Comparison of ENCODE assay signal across 1 fruit fly cellular context in the genomic region with DNA sequence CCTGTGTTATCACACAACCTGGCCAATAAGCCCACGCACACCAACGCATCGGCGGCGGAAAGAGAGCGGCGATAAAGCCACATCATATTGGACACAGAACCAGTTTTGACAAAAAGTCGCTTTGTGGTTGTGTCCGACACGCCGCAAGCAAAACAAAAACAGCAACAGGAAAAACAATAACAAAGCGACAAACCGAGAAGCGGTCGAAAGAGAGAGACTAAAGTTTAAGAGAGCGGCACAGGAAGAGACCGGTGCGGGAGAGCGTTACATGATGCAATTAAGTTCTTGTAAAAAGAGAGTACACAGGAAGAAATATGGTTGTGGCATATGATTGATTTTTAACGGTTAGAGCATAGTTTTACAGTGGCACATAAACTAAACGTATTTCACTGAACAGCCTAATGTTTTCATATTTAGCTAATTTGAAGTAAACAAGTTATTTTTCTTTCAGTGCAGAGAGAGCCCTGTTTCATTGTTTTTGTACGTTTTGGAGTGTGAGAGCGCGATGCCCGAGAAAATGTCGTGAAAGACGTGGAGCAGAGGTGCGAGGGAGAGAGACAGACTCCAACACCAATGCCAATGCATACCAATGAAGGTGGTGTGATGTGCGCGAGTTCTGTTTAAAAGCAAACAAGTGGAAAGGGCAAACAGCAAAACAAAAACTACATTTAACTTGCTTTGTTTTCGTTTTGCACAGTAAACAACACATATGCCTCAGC.
TF ChIP-seq lines count a peak whose summit lies in the region.

No protein-coding gene starts in this region.

TF ChIP-seq in whole organism, embryonic, 481 proteins besides CTCF, POLR2A, EP300 and RAD21 (continued from another document and continues in another):
- peak; percentile 100 for TF ChIP-seq CG2202 (tag; optimal IDR thresholded peaks at IDR 0.05; lab: Kevin White, UChicago)
- TF ChIP-seq CG1832 (GFP tag; optimal IDR thresholded peaks at IDR 0.05; lab: Kevin White, UChicago), result peak; percentile 71
- peak; percentile 100 for TF ChIP-seq CG9727 (GFP tag; optimal IDR thresholded peaks at IDR 0.05; lab: Kevin White, UChicago)
- TF ChIP-seq CoRest (tag; optimal IDR thresholded peaks at IDR 0.05; lab: Kevin White, UChicago), result peak; percentile 100
- no peak for TF ChIP-seq CG10959 (GFP tag; IDR thresholded peaks at IDR 0.05; lab: Robert Waterston, UW)
- peak; percentile 7 for TF ChIP-seq D (optimal IDR thresholded peaks at IDR 0.05; lab: Kevin White, UChicago)
- peak; percentile 100 for TF ChIP-seq D (GFP tag; optimal IDR thresholded peaks at IDR 0.05; lab: Kevin White, UChicago)
- TF ChIP-seq br (optimal IDR thresholded peaks at IDR 0.05; lab: Kevin White, UChicago), result no peak
- TF ChIP-seq sens (GFP tag; lab: Kevin White, UChicago), result peak; percentile 100
- TF ChIP-seq CG13123 (GFP tag; optimal IDR thresholded peaks at IDR 0.05; lab: Kevin White, UChicago), result peak; percentile 99
- TF ChIP-seq disco-r (GFP tag; optimal IDR thresholded peaks at IDR 0.05; lab: Kevin White, UChicago), result peak; percentile 100
- TF ChIP-seq Chrac-16 (GFP tag; optimal IDR thresholded peaks at IDR 0.05; lab: Kevin White, UChicago), result peak; percentile 100
- peak; percentile 91 for TF ChIP-seq Kr (GFP tag; optimal IDR thresholded peaks at IDR 0.05; lab: Kevin White, UChicago)
- TF ChIP-seq ttk (GFP tag; IDR thresholded peaks at IDR 0.05; lab: Robert Waterston, UW), result no peak
- peak; percentile 99 for TF ChIP-seq CG18476 (GFP tag; optimal IDR thresholded peaks at IDR 0.05; lab: Kevin White, UChicago)
- TF ChIP-seq Hand (GFP tag; optimal IDR thresholded peaks at IDR 0.05; lab: Kevin White, UChicago), result peak; percentile 100
- TF ChIP-seq C15 (GFP tag; IDR thresholded peaks at IDR 0.05; lab: Robert Waterston, UW), result no peak
- TF ChIP-seq grau (tag; optimal IDR thresholded peaks at IDR 0.05; lab: Kevin White, UChicago), result peak; percentile 100
- peak; percentile 96 for TF ChIP-seq CG8359 (GFP tag; optimal IDR thresholded peaks at IDR 0.05; lab: Kevin White, UChicago; ENCODE audit: borderline replicate concordance)
- TF ChIP-seq ac (GFP tag; optimal IDR thresholded peaks at IDR 0.05; lab: Kevin White, UChicago), result peak; percentile 99
- TF ChIP-seq h (optimal IDR thresholded peaks at IDR 0.05; lab: Kevin White, UChicago), result no peak
- TF ChIP-seq CG32772 (GFP tag; IDR thresholded peaks at IDR 0.05; lab: Robert Waterston, UW), result no peak
- no peak for TF ChIP-seq CG7372 (GFP tag; IDR thresholded peaks at IDR 0.05; lab: Robert Waterston, UW)
- no peak for TF ChIP-seq CG3847 (GFP tag; IDR thresholded peaks at IDR 0.05; lab: Robert Waterston, UW)
- TF ChIP-seq CG1647 (GFP tag; optimal IDR thresholded peaks at IDR 0.05; lab: Kevin White, UChicago), result peak; percentile 100
- peak; percentile 99 for TF ChIP-seq CG3838 (GFP tag; optimal IDR thresholded peaks at IDR 0.05; lab: Kevin White, UChicago)
- peak; percentile 99 for TF ChIP-seq CG17912 (GFP tag; optimal IDR thresholded peaks at IDR 0.05; lab: Kevin White, UChicago)
- TF ChIP-seq fd64A (GFP tag; optimal IDR thresholded peaks at IDR 0.05; lab: Kevin White, UChicago), result peak; percentile 99
- peak; percentile 100 for TF ChIP-seq CG7556 (GFP tag; optimal IDR thresholded peaks at IDR 0.05; lab: Kevin White, UChicago)
- no peak for TF ChIP-seq cas (GFP tag; IDR thresholded peaks at IDR 0.05; lab: Robert Waterston, UW)
- no peak for TF ChIP-seq stc (GFP tag; IDR thresholded peaks at IDR 0.05; lab: Robert Waterston, UW)
- no peak for TF ChIP-seq ase (GFP tag; IDR thresholded peaks at IDR 0.05; lab: Robert Waterston, UW)
- TF ChIP-seq CG10209 (GFP tag; optimal IDR thresholded peaks at IDR 0.05; lab: Kevin White, UChicago), result peak; percentile 100
- TF ChIP-seq hth (optimal IDR thresholded peaks at IDR 0.05; lab: Kevin White, UChicago), result no peak
- TF ChIP-seq jing (GFP tag; optimal IDR thresholded peaks at IDR 0.05; lab: Kevin White, UChicago), result peak; percentile 100
- no peak for TF ChIP-seq lov (optimal IDR thresholded peaks at IDR 0.05; lab: Kevin White, UChicago)
- TF ChIP-seq lov (GFP tag; IDR thresholded peaks at IDR 0.05; lab: Robert Waterston, UW), result no peak
- no peak for TF ChIP-seq Atf6 (GFP tag; IDR thresholded peaks at IDR 0.05; lab: Robert Waterston, UW)
- TF ChIP-seq az2 (GFP tag; optimal IDR thresholded peaks at IDR 0.05; lab: Kevin White, UChicago), result peak; percentile 100
- no peak for TF ChIP-seq Scr (GFP tag; IDR thresholded peaks at IDR 0.05; lab: Robert Waterston, UW; ENCODE audit: partially characterized antibody)
- TF ChIP-seq Lpt (GFP tag; optimal IDR thresholded peaks at IDR 0.05; lab: Kevin White, UChicago), result no peak
- no peak for TF ChIP-seq sisA (GFP tag; IDR thresholded peaks at IDR 0.05; lab: Robert Waterston, UW)
- TF ChIP-seq CG12299 (tag; optimal IDR thresholded peaks at IDR 0.05; lab: Kevin White, UChicago), result peak; percentile 100
- peak; percentile 99 for TF ChIP-seq Vsx1 (GFP tag; optimal IDR thresholded peaks at IDR 0.05; lab: Kevin White, UChicago)
- peak; percentile 99 for TF ChIP-seq CG7987 (GFP tag; optimal IDR thresholded peaks at IDR 0.05; lab: Kevin White, UChicago)
- TF ChIP-seq tna (GFP tag; IDR thresholded peaks at IDR 0.05; lab: Robert Waterston, UW; ENCODE audit: partially characterized antibody), result no peak
- TF ChIP-seq CG12391 (tag; optimal IDR thresholded peaks at IDR 0.05; lab: Kevin White, UChicago), result peak; percentile 100
- TF ChIP-seq mirr (GFP tag; optimal IDR thresholded peaks at IDR 0.05; lab: Kevin White, UChicago), result peak; percentile 100
- TF ChIP-seq lbe (GFP tag; optimal IDR thresholded peaks at IDR 0.05; lab: Kevin White, UChicago), result peak; percentile 99
- peak; percentile 98 for TF ChIP-seq psq (GFP tag; optimal IDR thresholded peaks at IDR 0.05; lab: Kevin White, UChicago)
- peak in 1 of 3 experiments; percentile 100 for TF ChIP-seq lola (GFP tag; optimal IDR thresholded peaks at IDR 0.05; lab: Kevin White, UChicago)
- no peak for TF ChIP-seq ham (GFP tag; IDR thresholded peaks at IDR 0.05; lab: Robert Waterston, UW)
- TF ChIP-seq zf30C (GFP tag; optimal IDR thresholded peaks at IDR 0.05; lab: Kevin White, UChicago), result peak; percentile 100
- TF ChIP-seq CG4424 (GFP tag; optimal IDR thresholded peaks at IDR 0.05; lab: Kevin White, UChicago), result peak; percentile 100
- TF ChIP-seq CG16813 (GFP tag; IDR thresholded peaks at IDR 0.05; lab: Robert Waterston, UW; ENCODE audit: partially characterized antibody), result no peak
- TF ChIP-seq Sox100B (GFP tag; optimal IDR thresholded peaks at IDR 0.05; lab: Kevin White, UChicago), result peak; percentile 99
- peak; percentile 87 for TF ChIP-seq HLHmδ (GFP tag; optimal IDR thresholded peaks at IDR 0.05; lab: Kevin White, UChicago)
- TF ChIP-seq CG15011 (GFP tag; optimal IDR thresholded peaks at IDR 0.05; lab: Kevin White, UChicago), result peak; percentile 100
- TF ChIP-seq btn (GFP tag; optimal IDR thresholded peaks at IDR 0.05; lab: Kevin White, UChicago), result peak; percentile 100
- no peak for TF ChIP-seq CG6791 (GFP tag; IDR thresholded peaks at IDR 0.05; lab: Robert Waterston, UW; ENCODE audit: partially characterized antibody)
- TF ChIP-seq wdn (GFP tag; IDR thresholded peaks at IDR 0.05; lab: Robert Waterston, UW), result no peak
- peak; percentile 98 for TF ChIP-seq D19A (tag; optimal IDR thresholded peaks at IDR 0.05; lab: Kevin White, UChicago)
- peak; percentile 100 for TF ChIP-seq CG11723 (GFP tag; optimal IDR thresholded peaks at IDR 0.05; lab: Kevin White, UChicago)
- TF ChIP-seq nau (GFP tag; optimal IDR thresholded peaks at IDR 0.05; lab: Kevin White, UChicago), result peak; percentile 99
- no peak for TF ChIP-seq Poxn (GFP tag; IDR thresholded peaks at IDR 0.05; lab: Robert Waterston, UW)
- TF ChIP-seq chif (GFP tag; optimal IDR thresholded peaks at IDR 0.05; lab: Kevin White, UChicago), result peak; percentile 100
- no peak for TF ChIP-seq hb (GFP tag; IDR thresholded peaks at IDR 0.05; lab: Robert Waterston, UW; ENCODE audit: partially characterized antibody)
- TF ChIP-seq CG30403 (GFP tag; optimal IDR thresholded peaks at IDR 0.05; lab: Kevin White, UChicago), result peak; percentile 100
- peak; percentile 100 for TF ChIP-seq Oli (tag; optimal IDR thresholded peaks at IDR 0.05; lab: Kevin White, UChicago)
- TF ChIP-seq tap (tag; optimal IDR thresholded peaks at IDR 0.05; lab: Kevin White, UChicago), result peak; percentile 100
- peak; percentile 100 for TF ChIP-seq pnt (GFP tag; optimal IDR thresholded peaks at IDR 0.05; lab: Kevin White, UChicago)
- TF ChIP-seq YL-1 (GFP tag; optimal IDR thresholded peaks at IDR 0.05; lab: Kevin White, UChicago), result peak; percentile 99
- peak; percentile 100 for TF ChIP-seq p53 (GFP tag; optimal IDR thresholded peaks at IDR 0.05; lab: Kevin White, UChicago)
- TF ChIP-seq CG16863 (GFP tag; optimal IDR thresholded peaks at IDR 0.05; lab: Kevin White, UChicago), result peak; percentile 100
- peak; percentile 100 for TF ChIP-seq HmgD (GFP tag; optimal IDR thresholded peaks at IDR 0.05; lab: Kevin White, UChicago)
- peak; percentile 81 for TF ChIP-seq Sry-β (GFP tag; optimal IDR thresholded peaks at IDR 0.05; lab: Kevin White, UChicago)
- peak; percentile 100 for TF ChIP-seq CG17385 (GFP tag; optimal IDR thresholded peaks at IDR 0.05; lab: Kevin White, UChicago)
- TF ChIP-seq Max (GFP tag; optimal IDR thresholded peaks at IDR 0.05; lab: Kevin White, UChicago), result peak; percentile 100
- TF ChIP-seq CG2678 (tag; optimal IDR thresholded peaks at IDR 0.05; lab: Kevin White, UChicago), result peak; percentile 100
- peak; percentile 99 for TF ChIP-seq CG14710 (tag; optimal IDR thresholded peaks at IDR 0.05; lab: Kevin White, UChicago)
- no peak for TF ChIP-seq vvl (GFP tag; IDR thresholded peaks at IDR 0.05; lab: Robert Waterston, UW)
- TF ChIP-seq Hr51 (GFP tag; optimal IDR thresholded peaks at IDR 0.05; lab: Kevin White, UChicago), result peak; percentile 100
- peak; percentile 100 for TF ChIP-seq crc (GFP tag; optimal IDR thresholded peaks at IDR 0.05; lab: Kevin White, UChicago)
- TF ChIP-seq Adf1 (GFP tag; IDR thresholded peaks at IDR 0.05; lab: Robert Waterston, UW), result no peak
- peak; percentile 100 for TF ChIP-seq CG13296 (GFP tag; optimal IDR thresholded peaks at IDR 0.05; lab: Kevin White, UChicago)
- TF ChIP-seq sens-2 (GFP tag; IDR thresholded peaks at IDR 0.05; lab: Robert Waterston, UW), result no peak
- TF ChIP-seq CG4820 (GFP tag; optimal IDR thresholded peaks at IDR 0.05; lab: Kevin White, UChicago), result peak; percentile 99
- TF ChIP-seq CG8765 (GFP tag; IDR thresholded peaks at IDR 0.05; lab: Robert Waterston, UW), result no peak
- no peak for TF ChIP-seq Xrp1 (GFP tag; IDR thresholded peaks at IDR 0.05; lab: Robert Waterston, UW)
- TF ChIP-seq Dbx (GFP tag; IDR thresholded peaks at IDR 0.05; lab: Robert Waterston, UW), result no peak
- TF ChIP-seq CG14014 (GFP tag; IDR thresholded peaks at IDR 0.05; lab: Robert Waterston, UW), result no peak
- no peak for TF ChIP-seq CG4404 (GFP tag; IDR thresholded peaks at IDR 0.05; lab: Robert Waterston, UW)
- TF ChIP-seq Mad (GFP tag; optimal IDR thresholded peaks at IDR 0.05; lab: Kevin White, UChicago), result peak; percentile 100
- TF ChIP-seq CG7357 (GFP tag; IDR thresholded peaks at IDR 0.05; lab: Robert Waterston, UW), result peak; percentile 98
- TF ChIP-seq nerfin-2 (GFP tag; IDR thresholded peaks at IDR 0.05; lab: Robert Waterston, UW; ENCODE audit: partially characterized antibody), result no peak
- TF ChIP-seq tio (GFP tag; optimal IDR thresholded peaks at IDR 0.05; lab: Kevin White, UChicago), result peak; percentile 100
- peak; percentile 100 for TF ChIP-seq CG8924 (tag; optimal IDR thresholded peaks at IDR 0.05; lab: Kevin White, UChicago)
- TF ChIP-seq slp2 (GFP tag; optimal IDR thresholded peaks at IDR 0.05; lab: Kevin White, UChicago), result peak; percentile 100
- TF ChIP-seq zfh2 (GFP tag; optimal IDR thresholded peaks at IDR 0.05; lab: Kevin White, UChicago), result peak; percentile 100
- no peak for TF ChIP-seq Bgb (GFP tag; IDR thresholded peaks at IDR 0.05; lab: Robert Waterston, UW; ENCODE audit: partially characterized antibody)
- TF ChIP-seq CG12769 (tag; optimal IDR thresholded peaks at IDR 0.05; lab: Kevin White, UChicago), result peak; percentile 100
- TF ChIP-seq CG34422 (GFP tag; IDR thresholded peaks at IDR 0.05; lab: Robert Waterston, UW), result no peak
- TF ChIP-seq Opbp (GFP tag; IDR thresholded peaks at IDR 0.05; lab: Robert Waterston, UW; ENCODE audit: partially characterized antibody), result no peak
- TF ChIP-seq caup (GFP tag; optimal IDR thresholded peaks at IDR 0.05; lab: Kevin White, UChicago; ENCODE audit: severe bottlenecking), result peak; percentile 100
- TF ChIP-seq CG4730 (GFP tag; IDR thresholded peaks at IDR 0.05; lab: Robert Waterston, UW), result no peak
- TF ChIP-seq Fer3 (tag; optimal IDR thresholded peaks at IDR 0.05; lab: Kevin White, UChicago), result peak; percentile 100
- peak; percentile 100 for TF ChIP-seq CG15696 (tag; optimal IDR thresholded peaks at IDR 0.05; lab: Kevin White, UChicago)
- peak; percentile 100 for TF ChIP-seq HHEX (GFP tag; optimal IDR thresholded peaks at IDR 0.05; lab: Kevin White, UChicago)
- peak; percentile 99 for TF ChIP-seq CG10431 (GFP tag; optimal IDR thresholded peaks at IDR 0.05; lab: Kevin White, UChicago)
- TF ChIP-seq bab2 (GFP tag; optimal IDR thresholded peaks at IDR 0.05; lab: Kevin White, UChicago), result peak; percentile 100
- peak; percentile 99 for TF ChIP-seq Blimp-1 (GFP tag; optimal IDR thresholded peaks at IDR 0.05; lab: Kevin White, UChicago)
- TF ChIP-seq ro (GFP tag; IDR thresholded peaks at IDR 0.05; lab: Robert Waterston, UW), result no peak
- peak; percentile 99 for TF ChIP-seq kni (GFP tag; optimal IDR thresholded peaks at IDR 0.05; lab: Kevin White, UChicago)
- peak; percentile 100 for TF ChIP-seq Pdp1 (GFP tag; optimal IDR thresholded peaks at IDR 0.05; lab: Kevin White, UChicago)
- peak; percentile 100 for TF ChIP-seq shn (GFP tag; optimal IDR thresholded peaks at IDR 0.05; lab: Kevin White, UChicago)
- TF ChIP-seq CG14441 (GFP tag; IDR thresholded peaks at IDR 0.05; lab: Robert Waterston, UW), result no peak
- peak; percentile 99 for TF ChIP-seq sug (tag; optimal IDR thresholded peaks at IDR 0.05; lab: Kevin White, UChicago)
- peak; percentile 91 for TF ChIP-seq bigmax (GFP tag; optimal IDR thresholded peaks at IDR 0.05; lab: Kevin White, UChicago)
- TF ChIP-seq CG3726 (GFP tag; IDR thresholded peaks at IDR 0.05; lab: Robert Waterston, UW), result no peak
- peak; percentile 100 for TF ChIP-seq Dip3 (GFP tag; optimal IDR thresholded peaks at IDR 0.05; lab: Kevin White, UChicago)
- TF ChIP-seq zen (tag; optimal IDR thresholded peaks at IDR 0.05; lab: Kevin White, UChicago), result peak; percentile 100
- TF ChIP-seq CG14965 (GFP tag; optimal IDR thresholded peaks at IDR 0.05; lab: Kevin White, UChicago; ENCODE audit: borderline replicate concordance), result peak; percentile 95
- peak; percentile 99 for TF ChIP-seq CG10267 (tag; optimal IDR thresholded peaks at IDR 0.05; lab: Kevin White, UChicago)
- TF ChIP-seq CG18262 (tag; optimal IDR thresholded peaks at IDR 0.05; lab: Kevin White, UChicago), result peak; percentile 100
